Worm (Caenorhabditis elegans) whole organism, early embryonic: Measurements from ENCODE around the gene Y57G11C.38.
A peak's percentile ranks its signal among the peaks of the same experiment; 100 is the strongest.

ENCODE experiments used
- B0310.2 ChIP-seq: sonication (generic microtip); optimal IDR thresholded peaks from 2 replicates; lab custom pipeline; 2016; ENCODE audit warnings: mild to moderate bottlenecking, missing genetic modification characterization, missing compliant biosample characterization
- F13C5.2 ChIP-seq: sonication (generic microtip); optimal IDR thresholded peaks from 2 replicates; lab custom pipeline; 2017; ENCODE audit warnings: mild to moderate bottlenecking, missing genetic modification characterization, inconsistent platforms, missing compliant biosample characterization
- aly-1 ChIP-seq: sonication (generic microtip); optimal IDR thresholded peaks from 2 replicates; lab custom pipeline; 2016; ENCODE audit warnings: missing genetic modification characterization, missing compliant biosample characterization
- ama-1 ChIP-seq: fragments of 150-350 bp; optimal IDR thresholded peaks from 2 replicates; lab custom pipeline; 2014
- ceh-13 ChIP-seq: fragments of 200-800 bp; sonication (Bioruptor generic); optimal IDR thresholded peaks from 2 replicates; lab custom pipeline; 2018; ENCODE audit warnings: mild to moderate bottlenecking, missing genetic modification characterization, missing compliant biosample characterization
- ceh-36 ChIP-seq: sonication (generic microtip); optimal IDR thresholded peaks from 2 replicates; lab custom pipeline; 2016; ENCODE audit warnings: missing genetic modification characterization, inconsistent platforms, missing compliant biosample characterization
- ets-7 ChIP-seq: sonication (generic microtip); optimal IDR thresholded peaks from 2 replicates; lab custom pipeline; 2016; ENCODE audit warnings: missing genotype, missing genetic modification characterization, missing compliant biosample characterization
- flt-1 ChIP-seq: fragments of 200-800 bp; sonication (Bioruptor generic); IDR thresholded peaks from 2 replicates; pipeline ENCODE4 v1.3.6; 2022; ENCODE audit warnings: missing genetic modification characterization, missing compliant biosample characterization
- hmbx-1 ChIP-seq: sonication (generic microtip); optimal IDR thresholded peaks from 2 replicates; lab custom pipeline; 2016; ENCODE audit warnings: mild to moderate bottlenecking, missing genetic modification characterization, missing compliant biosample characterization
- hmg-4 ChIP-seq: fragments of 200-800 bp; sonication (Bioruptor generic); optimal IDR thresholded peaks from 2 replicates; lab custom pipeline; 2018; ENCODE audit warnings: mild to moderate bottlenecking, missing genetic modification characterization, missing compliant biosample characterization
- hnd-1 ChIP-seq: sonication (generic microtip); optimal IDR thresholded peaks from 2 replicates; lab custom pipeline; 2016; ENCODE audit warnings: missing genetic modification characterization, missing compliant biosample characterization
- pes-1 ChIP-seq: fragments of 200-800 bp; sonication (Bioruptor generic); IDR thresholded peaks from 2 replicates; pipeline ENCODE4 v1.3.6; 2022; ENCODE audit warnings: missing genetic modification reagents, missing genetic modification characterization, missing compliant biosample characterization
- scrt-1 ChIP-seq: fragments of 200-800 bp; sonication (Bioruptor generic); IDR thresholded peaks from 2 replicates; pipeline ENCODE4 v1.3.6; 2022; ENCODE audit warnings: missing genetic modification characterization, missing compliant biosample characterization
- sea-1 ChIP-seq: fragments of 200-800 bp; sonication (Bioruptor generic); conservative IDR thresholded peaks from 2 replicates; pipeline ENCODE4 v1.3.6; 2022; ENCODE audit warnings: missing genetic modification characterization, missing compliant biosample characterization
- tbx-11 ChIP-seq: fragments of 200-800 bp; sonication (Bioruptor generic); IDR thresholded peaks from 2 replicates; pipeline ENCODE4 v1.3.6; 2022; ENCODE audit warnings: missing genetic modification characterization, missing compliant biosample characterization
- tbx-37 ChIP-seq: fragments of 200-800 bp; sonication (Bioruptor generic); conservative IDR thresholded peaks from 2 replicates; pipeline ENCODE4 v1.3.6; 2022; ENCODE audit warnings: missing genetic modification reagents, missing genetic modification characterization, missing compliant biosample characterization
- tra-4 ChIP-seq: sonication (generic microtip); optimal IDR thresholded peaks from 2 replicates; lab custom pipeline; 2017; ENCODE audit warnings: missing genetic modification characterization, missing compliant biosample characterization

Y57G11C.38 gene

ce11 chrIV:14863772-14864171, 1.5 kb downstream of the Y57G11C.38 start:
- TF ChIP-seq pes-1 (GFP tag; lab: Robert Waterston, UW) (no peak), B0310.2 (tag; lab: Kevin White, UChicago) (no peak)

ce11 chrIV:14864529-14864928, 2.3 kb downstream of the Y57G11C.38 start:
- TF ChIP-seq ama-1 = no peak
- no peak for TF ChIP-seq ceh-13 (GFP tag; lab: Kevin White, UChicago)
- TF ChIP-seq tra-4 (tag; lab: Kevin White, UChicago) = no peak
- TF ChIP-seq B0310.2 (tag; lab: Kevin White, UChicago) = no peak
- TF ChIP-seq aly-1 = no peak
- no peak for TF ChIP-seq F13C5.2 (tag; lab: Kevin White, UChicago)
- no peak for TF ChIP-seq hmg-4 (GFP tag; lab: Kevin White, UChicago)
- TF ChIP-seq sea-1 = no peak
- TF ChIP-seq hnd-1 (tag; lab: Kevin White, UChicago) = no peak
- no peak for TF ChIP-seq ceh-36 (tag; lab: Kevin White, UChicago)
- TF ChIP-seq pes-1 (GFP tag; lab: Robert Waterston, UW) = no peak
- TF ChIP-seq hmbx-1 = no peak
- no peak for TF ChIP-seq scrt-1 (GFP tag; lab: Robert Waterston, UW)
- TF ChIP-seq ets-7 = no peak
- no peak for TF ChIP-seq flt-1 (GFP tag; lab: Robert Waterston, UW)
- no peak for TF ChIP-seq tbx-11 (GFP tag; lab: Robert Waterston, UW)
- TF ChIP-seq tbx-37 (GFP tag; lab: Robert Waterston, UW) = no peak

ce11 chrIV:14868560-14868959, 6.3 kb downstream of the Y57G11C.38 start:
- TF ChIP-seq sea-1 (no peak), pes-1 (GFP tag; lab: Robert Waterston, UW) (no peak), scrt-1 (GFP tag; lab: Robert Waterston, UW) (no peak), tra-4 (tag; lab: Kevin White, UChicago) (no peak)

- TF ChIP-seq aly-1 = no peak
Observed at ce11 chrIV:14869844-14870433, 7.7 kb downstream of the Y57G11C.38 start.

- TF ChIP-seq ceh-13 (GFP tag; lab: Kevin White, UChicago) (peak; percentile 17), scrt-1 (GFP tag; lab: Robert Waterston, UW) (no peak), hmg-4 (GFP tag; lab: Kevin White, UChicago) (no peak), hmbx-1 (no peak), ets-7 (no peak), flt-1 (GFP tag; lab: Robert Waterston, UW) (no peak), ama-1 (no peak), B0310.2 (tag; lab: Kevin White, UChicago) (no peak), tbx-37 (GFP tag; lab: Robert Waterston, UW) (no peak), hnd-1 (tag; lab: Kevin White, UChicago) (no peak), tbx-11 (GFP tag; lab: Robert Waterston, UW) (no peak), F13C5.2 (tag; lab: Kevin White, UChicago) (peak; percentile 31), pes-1 (GFP tag; lab: Robert Waterston, UW) (no peak), sea-1 (0 out of 2 replicates have a peak, but pooled peaks have one; percentile 35), aly-1 (peak; percentile 66), tra-4 (tag; lab: Kevin White, UChicago) (no peak), ceh-36 (tag; lab: Kevin White, UChicago) (no peak)
Observed at ce11 chrIV:14872320-14872719, 10.1 kb downstream of the Y57G11C.38 start.

- TF ChIP-seq tbx-37 (GFP tag; lab: Robert Waterston, UW) (no peak), hmg-4 (GFP tag; lab: Kevin White, UChicago) (peak; percentile 71)
Observed at ce11 chrIV:14874926-14875570, 12.8 kb downstream of the Y57G11C.38 start.

ce11 chrIV:14876632-14877031, 14.4 kb downstream of the Y57G11C.38 start:
- no peak for TF ChIP-seq pes-1 (GFP tag; lab: Robert Waterston, UW)
- no peak for TF ChIP-seq hnd-1 (tag; lab: Kevin White, UChicago)
- no peak for TF ChIP-seq hmg-4 (GFP tag; lab: Kevin White, UChicago)
- no peak for TF ChIP-seq tbx-11 (GFP tag; lab: Robert Waterston, UW)
- no peak for TF ChIP-seq B0310.2 (tag; lab: Kevin White, UChicago)
- TF ChIP-seq F13C5.2 (tag; lab: Kevin White, UChicago) = no peak
- no peak for TF ChIP-seq ets-7
- no peak for TF ChIP-seq hmbx-1
- TF ChIP-seq tra-4 (tag; lab: Kevin White, UChicago) = no peak
- no peak for TF ChIP-seq scrt-1 (GFP tag; lab: Robert Waterston, UW)

- TF ChIP-seq ets-7 = no peak
- TF ChIP-seq aly-1 = no peak
- TF ChIP-seq hnd-1 (tag; lab: Kevin White, UChicago) = no peak
- TF ChIP-seq ama-1 = no peak
- no peak for TF ChIP-seq tra-4 (tag; lab: Kevin White, UChicago)
- TF ChIP-seq ceh-13 (GFP tag; lab: Kevin White, UChicago) = no peak
- no peak for TF ChIP-seq ceh-36 (tag; lab: Kevin White, UChicago)
- no peak for TF ChIP-seq B0310.2 (tag; lab: Kevin White, UChicago)
- TF ChIP-seq hmbx-1 = no peak
- no peak for TF ChIP-seq tbx-11 (GFP tag; lab: Robert Waterston, UW)
Observed at ce11 chrIV:14877657-14878056, 15.4 kb downstream of the Y57G11C.38 start.
